Worm (Caenorhabditis elegans): ENCODE results near the gene str-264.
A peak's percentile ranks its signal among the peaks of the same experiment; 100 is the strongest.

The str-264 gene

DNA sequence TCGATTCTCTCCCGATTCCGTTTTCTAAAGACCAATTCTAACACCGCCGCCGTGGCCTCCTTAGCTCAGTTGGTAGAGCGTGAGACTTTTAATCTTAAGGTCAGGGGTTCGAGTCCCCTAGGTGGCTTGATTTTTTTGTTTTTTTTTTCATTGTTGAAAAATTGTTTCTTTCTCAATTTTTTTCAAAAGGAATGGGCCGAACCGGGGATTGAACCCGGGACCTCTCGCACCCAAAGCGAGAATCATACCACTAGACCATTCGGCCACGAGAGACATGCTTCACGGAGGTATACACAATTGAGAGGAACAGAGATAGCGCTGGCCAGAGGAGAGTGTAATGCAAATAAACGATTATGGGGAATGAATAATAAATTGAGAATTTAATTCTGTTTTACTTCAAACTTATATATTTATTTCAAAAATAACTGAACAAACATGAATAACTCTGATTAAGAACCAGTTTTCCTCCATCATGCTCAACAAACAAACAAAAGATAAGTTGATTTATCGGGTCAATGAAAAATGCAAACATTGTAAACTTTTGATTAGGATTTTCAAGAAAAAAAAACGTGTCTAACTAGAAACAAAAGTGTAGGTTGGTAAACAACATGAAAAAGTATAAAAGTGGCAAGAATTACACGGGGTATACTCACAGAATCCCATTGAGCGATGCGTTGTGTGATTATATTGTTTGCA is 27.2 kb downstream of the str-264 start, which contains the start of gene pqn-71:
Gene pqn-71, plus strand, starts transcription at position 646 of the 696 bp plus-strand sequence.
- TF ChIP-seq nhr-77 (tag; optimal IDR thresholded peaks at IDR 0.05): peak; percentile 70
- TF ChIP-seq daf-12 (tag; optimal IDR thresholded peaks at IDR 0.05): no peak
- TF ChIP-seq eor-1 (tag; optimal IDR thresholded peaks at IDR 0.05): no peak
- no peak for TF ChIP-seq ZK546.5 (tag; optimal IDR thresholded peaks at IDR 0.05)
- no peak for TF ChIP-seq sea-2 (GFP tag; optimal IDR thresholded peaks at IDR 0.05)
- TF ChIP-seq nfya-1 (tag; optimal IDR thresholded peaks at IDR 0.05; ENCODE audit: insufficient read depth): no peak
- TF ChIP-seq fkh-10 (GFP tag; optimal IDR thresholded peaks at IDR 0.05): no peak
- TF ChIP-seq ztf-4 (tag; optimal IDR thresholded peaks at IDR 0.05): no peak
- no peak for TF ChIP-seq elt-1 (tag; optimal IDR thresholded peaks at IDR 0.05)
- TF ChIP-seq pqm-1 (tag; optimal IDR thresholded peaks at IDR 0.05): peak; percentile 68
- TF ChIP-seq lin-15B (tag; optimal IDR thresholded peaks at IDR 0.05): peak; percentile 67
- TF ChIP-seq ceh-9 (tag; optimal IDR thresholded peaks at IDR 0.05): no peak
- no peak for TF ChIP-seq ceh-16 (tag; optimal IDR thresholded peaks at IDR 0.05)
- TF ChIP-seq ceh-28 (tag; optimal IDR thresholded peaks at IDR 0.05): no peak
- TF ChIP-seq egl-5 (tag; optimal IDR thresholded peaks at IDR 0.05): no peak
- no peak for TF ChIP-seq pha-4 (tag; optimal IDR thresholded peaks at IDR 0.05)
- peak; percentile 83 for TF ChIP-seq fos-1 (tag; optimal IDR thresholded peaks at IDR 0.05)
- no peak for TF ChIP-seq nhr-28 (tag; optimal IDR thresholded peaks at IDR 0.05)
- no peak for TF ChIP-seq ama-1 (optimal IDR thresholded peaks at IDR 0.05)
- TF ChIP-seq mml-1 (tag; optimal IDR thresholded peaks at IDR 0.05): no peak
- TF ChIP-seq tbx-2 (tag; optimal IDR thresholded peaks at IDR 0.05): peak; percentile 85
- peak; percentile 90 for TF ChIP-seq jun-1 (tag; optimal IDR thresholded peaks at IDR 0.05)
- peak; percentile 77 for TF ChIP-seq nhr-25 (tag; optimal IDR thresholded peaks at IDR 0.05)
- TF ChIP-seq aly-2 (tag; optimal IDR thresholded peaks at IDR 0.05): no peak
- peak; percentile 82 for TF ChIP-seq egl-27 (tag; optimal IDR thresholded peaks at IDR 0.05)
- TF ChIP-seq hmg-11 (tag; optimal IDR thresholded peaks at IDR 0.05): peak; percentile 56
- TF ChIP-seq nhr-23 (tag; optimal IDR thresholded peaks at IDR 0.05): peak; percentile 81
- TF ChIP-seq nhr-67 (tag; optimal IDR thresholded peaks at IDR 0.05): no peak
- TF ChIP-seq zag-1 (tag; optimal IDR thresholded peaks at IDR 0.05): no peak
- no peak for TF ChIP-seq nhr-12 (tag; optimal IDR thresholded peaks at IDR 0.05)
- peak; percentile 85 for TF ChIP-seq elt-2 (tag; optimal IDR thresholded peaks at IDR 0.05)
- TF ChIP-seq mdl-1 (tag; optimal IDR thresholded peaks at IDR 0.05): peak; percentile 11
- peak; percentile 64 for TF ChIP-seq snpc-4 (tag; optimal IDR thresholded peaks at IDR 0.05)
- TF ChIP-seq nhr-76 (tag; optimal IDR thresholded peaks at IDR 0.05): peak; percentile 76
- peak; percentile 40 for TF ChIP-seq ceh-82 (tag; optimal IDR thresholded peaks at IDR 0.05)
- TF ChIP-seq unc-39 (tag; optimal IDR thresholded peaks at IDR 0.05): no peak
- TF ChIP-seq R02D3.7 (tag; optimal IDR thresholded peaks at IDR 0.05): peak; percentile 54
- TF ChIP-seq nhr-11 (tag; optimal IDR thresholded peaks at IDR 0.05): peak; percentile 14
- no peak for TF ChIP-seq fkh-2 (tag; optimal IDR thresholded peaks at IDR 0.05)
- no peak for TF ChIP-seq unc-62 (GFP tag; optimal IDR thresholded peaks at IDR 0.05)
- TF ChIP-seq lin-39 (tag; optimal IDR thresholded peaks at IDR 0.05): peak; percentile 63
- no peak for TF ChIP-seq ztf-11 (tag; optimal IDR thresholded peaks at IDR 0.05)
- TF ChIP-seq lsy-12 (tag; optimal IDR thresholded peaks at IDR 0.05): peak; percentile 71
- no peak for TF ChIP-seq nhr-237 (tag; optimal IDR thresholded peaks at IDR 0.05)
- peak; percentile 76 for TF ChIP-seq nhr-43 (tag; optimal IDR thresholded peaks at IDR 0.05; ENCODE audit: poor library complexity, severe bottlenecking)
- peak; percentile 70 for TF ChIP-seq skn-1 (tag; optimal IDR thresholded peaks at IDR 0.05)
- peak in 1 of 3 experiments; percentile 76 for TF ChIP-seq elt-3 (tag; optimal IDR thresholded peaks at IDR 0.05)

Measured in whole organism, L3 larva.